Worm (Caenorhabditis elegans) whole organism, dauer: ENCODE results near the gene F31A3.5.

ENCODE experiments used
- unc-62 ChIP-seq: sonication (generic microtip); optimal IDR thresholded peaks from 2 replicates; lab custom pipeline; 2017; ENCODE audit warnings: missing biosample characterization, missing genetic modification reagents, missing genetic modification characterization

The F31A3.5 gene

ce11 chrX:17508137-17508536 is 55.3 kb downstream of the F31A3.5 start:
- TF ChIP-seq unc-62 (GFP tag; lab: Kevin White, UChicago), result no peak

ce11 chrX:17505547-17506181 is 57.7 kb downstream of the F31A3.5 start:
- no peak for TF ChIP-seq unc-62 (GFP tag; lab: Kevin White, UChicago)
